Worm (Caenorhabditis elegans): Measurements from ENCODE around the gene sap-140.

- TF ChIP-seq nhr-90 (tag; optimal IDR thresholded peaks at IDR 0.05) (no peak), efl-1 (GFP tag; optimal IDR thresholded peaks at IDR 0.05) (no peak), pbrm-1 (GFP tag; IDR thresholded peaks at IDR 0.05) (no peak)
Observed at ce11 chrIII:7518424-7518823, 18.9 kb downstream of the sap-140 start, which contains the start of gene clk-2.
